Fruit fly (Drosophila melanogaster) whole organism, embryonic: ENCODE measurements around the gene pyx.
A peak's percentile ranks its signal among the peaks of the same experiment; 100 is the strongest.

Experiments
- B-H2 ChIP-seq: fragments of 200-800 bp; sonication (Bioruptor generic); optimal IDR thresholded peaks from 2 replicates; lab custom pipeline; 2018; ENCODE audit warnings: missing biosample characterization, mild to moderate bottlenecking, missing genetic modification characterization
- Bgb ChIP-seq: fragments of 200-800 bp; sonication (Bioruptor generic); IDR thresholded peaks from 2 replicates; pipeline ENCODE4 v1.3.6; 2022; ENCODE audit warnings: missing biosample characterization, missing genetic modification characterization; ENCODE audit not compliant: partially characterized antibody
- CG10147 ChIP-seq: fragments of 200-800 bp; sonication (Bioruptor generic); optimal IDR thresholded peaks from 2 replicates; lab custom pipeline; 2019; ENCODE audit warnings: missing biosample characterization, mild to moderate bottlenecking, missing genetic modification characterization, moderate library complexity
- CG10431 ChIP-seq: fragments of 200-800 bp; sonication (Bioruptor generic); optimal IDR thresholded peaks from 3 replicates; lab custom pipeline; 2018; ENCODE audit warnings: missing biosample characterization, mild to moderate bottlenecking, missing genetic modification characterization
- CG1233 ChIP-seq: fragments of 200-800 bp; sonication (Bioruptor generic); optimal IDR thresholded peaks from 4 replicates; lab custom pipeline; 2018; ENCODE audit warnings: missing biosample characterization, mild to moderate bottlenecking, missing genetic modification characterization
- CG12659 ChIP-seq: fragments of 200-800 bp; sonication (Bioruptor generic); optimal IDR thresholded peaks from 3 replicates; lab custom pipeline; 2017; ENCODE audit warnings: mild to moderate bottlenecking, missing biosample characterization, missing genetic modification reagents, missing genetic modification characterization
- CG13894 ChIP-seq: fragments of 200-800 bp; sonication (Bioruptor generic); optimal IDR thresholded peaks from 3 replicates; lab custom pipeline; 2018; ENCODE audit warnings: missing biosample characterization, mild to moderate bottlenecking, missing genetic modification characterization, moderate library complexity
- CG17361 ChIP-seq: fragments of 200-800 bp; sonication (Bioruptor generic); IDR thresholded peaks from 3 replicates; pipeline ENCODE4 v1.3.6; 2022; ENCODE audit warnings: missing biosample characterization, missing genetic modification characterization
- CG6689 ChIP-seq: fragments of 200-800 bp; sonication (Bioruptor generic); IDR thresholded peaks from 2 replicates; pipeline ENCODE4 v1.3.6; 2022; ENCODE audit warnings: missing biosample characterization, missing genetic modification characterization
- CG6791 ChIP-seq: fragments of 200-800 bp; sonication (Bioruptor generic); IDR thresholded peaks from 3 replicates; pipeline ENCODE4 v1.3.6; 2022; ENCODE audit warnings: missing biosample characterization, missing genetic modification characterization; ENCODE audit not compliant: partially characterized antibody
- CG8089 ChIP-seq: fragments of 200-800 bp; sonication (Bioruptor generic); optimal IDR thresholded peaks from 3 replicates; lab custom pipeline; 2016; ENCODE audit warnings: missing biosample characterization, missing genetic modification characterization
- CG8944 ChIP-seq: fragments of 200-800 bp; sonication (Bioruptor generic); optimal IDR thresholded peaks from 3 replicates; lab custom pipeline; 2016; ENCODE audit warnings: missing biosample characterization, missing genetic modification characterization
- CG9215 ChIP-seq: fragments of 200-800 bp; sonication (Bioruptor generic); IDR thresholded peaks from 2 replicates; pipeline ENCODE4 v1.3.6; 2022; ENCODE audit warnings: missing biosample characterization, missing genetic modification characterization
- CG9727 ChIP-seq: fragments of 200-800 bp; sonication (Bioruptor generic); optimal IDR thresholded peaks from 3 replicates; lab custom pipeline; 2017; ENCODE audit warnings: missing biosample characterization, mild to moderate bottlenecking, missing genetic modification characterization
- CTCF ChIP-seq: fragments of 200-800 bp; sonication (Bioruptor generic); optimal IDR thresholded peaks from 2 replicates; lab custom pipeline; 2017; ENCODE audit warnings: missing biosample characterization, mild to moderate bottlenecking, missing genetic modification characterization, moderate library complexity
- Dll ChIP-seq: fragments of 200-800 bp; sonication (Bioruptor generic); IDR thresholded peaks from 4 replicates; pipeline ENCODE4 v1.3.6; 2022; ENCODE audit warnings: missing biosample characterization, missing genetic modification characterization; ENCODE audit not compliant: partially characterized antibody
- Doc3 ChIP-seq: fragments of 200-800 bp; sonication (Bioruptor generic); IDR thresholded peaks from 3 replicates; pipeline ENCODE4 v1.3.6; 2022; ENCODE audit warnings: missing biosample characterization, missing genetic modification characterization; ENCODE audit not compliant: partially characterized antibody
- Ets97D ChIP-seq: fragments of 200-800 bp; sonication (Bioruptor generic); optimal IDR thresholded peaks from 3 replicates; lab custom pipeline; 2016; ENCODE audit warnings: missing biosample characterization, missing genetic modification characterization
- Fer2 ChIP-seq: fragments of 200-800 bp; sonication (Bioruptor generic); optimal IDR thresholded peaks from 2 replicates; lab custom pipeline; 2018; ENCODE audit warnings: missing biosample characterization, mild to moderate bottlenecking, missing genetic modification characterization, moderate library complexity
- Fer3 ChIP-seq: fragments of 200-800 bp; sonication (Bioruptor generic); optimal IDR thresholded peaks from 2 replicates; lab custom pipeline; 2018; ENCODE audit warnings: missing biosample characterization, mild to moderate bottlenecking, missing genetic modification characterization, moderate library complexity
- H15 ChIP-seq: fragments of 200-800 bp; sonication (Bioruptor generic); IDR thresholded peaks from 3 replicates; pipeline ENCODE4 v1.3.6; 2022; ENCODE audit warnings: missing biosample characterization, missing genetic modification characterization
- HLH4C ChIP-seq: fragments of 200-800 bp; sonication (Bioruptor generic); IDR thresholded peaks from 3 replicates; pipeline ENCODE4 v1.3.6; 2022; ENCODE audit warnings: missing biosample characterization, missing genetic modification characterization; ENCODE audit not compliant: partially characterized antibody
- HLHmδ ChIP-seq: fragments of 200-800 bp; sonication (Bioruptor generic); optimal IDR thresholded peaks from 2 replicates; lab custom pipeline; 2018; ENCODE audit warnings: missing biosample characterization, mild to moderate bottlenecking, missing genetic modification characterization, moderate library complexity
- HmgZ ChIP-seq: fragments of 200-800 bp; sonication (Bioruptor generic); optimal IDR thresholded peaks from 2 replicates; lab custom pipeline; 2018; ENCODE audit warnings: missing biosample characterization, mild to moderate bottlenecking, missing genetic modification characterization
- Hr51 ChIP-seq, 2 experiments: fragments of 200-800 bp; sonication (Bioruptor generic); optimal IDR thresholded peaks; 2 replicates in 1 of 2; 3 replicates in 1 of 2; lab custom pipeline; 2016 to 2018; ENCODE audit warnings: missing biosample characterization in 2 of 2, missing genetic modification characterization in 2 of 2, mild to moderate bottlenecking in 1 of 2, moderate library complexity in 1 of 2
- Lhr ChIP-seq: fragments of 200-800 bp; sonication (Bioruptor generic); optimal IDR thresholded peaks from 3 replicates; lab custom pipeline; 2017; ENCODE audit warnings: mild to moderate bottlenecking, missing biosample characterization, missing genetic modification reagents, missing genetic modification characterization
- MESR4 ChIP-seq: fragments of 200-800 bp; sonication (Bioruptor generic); optimal IDR thresholded peaks from 2 replicates; lab custom pipeline; 2018; ENCODE audit warnings: missing biosample characterization, mild to moderate bottlenecking, missing genetic modification characterization, moderate library complexity
- Myb ChIP-seq: fragments of 200-800 bp; sonication (Bioruptor generic); optimal IDR thresholded peaks from 2 replicates; lab custom pipeline; 2016; ENCODE audit warnings: missing biosample characterization, missing genetic modification characterization
- Nf-YC ChIP-seq: fragments of 200-800 bp; optimal IDR thresholded peaks from 3 replicates; lab custom pipeline; 2019; ENCODE audit warnings: missing biosample characterization, mild to moderate bottlenecking, missing genetic modification characterization, moderate library complexity
- Scr ChIP-seq: fragments of 200-800 bp; sonication (Bioruptor generic); IDR thresholded peaks from 2 replicates; pipeline ENCODE4 v1.3.6; 2022; ENCODE audit warnings: missing biosample characterization, missing genetic modification characterization; ENCODE audit not compliant: partially characterized antibody
- abd-A ChIP-seq: fragments of 200-800 bp; sonication (Bioruptor generic); optimal IDR thresholded peaks from 3 replicates; lab custom pipeline; 2019; ENCODE audit warnings: missing biosample characterization, mild to moderate bottlenecking, missing genetic modification characterization, moderate library complexity
- chm ChIP-seq: fragments of 200-800 bp; sonication (Bioruptor generic); IDR thresholded peaks from 2 replicates; pipeline ENCODE4 v1.3.6; 2022; ENCODE audit warnings: missing biosample characterization, missing genetic modification characterization
- crc ChIP-seq: fragments of 200-800 bp; sonication (Bioruptor generic); optimal IDR thresholded peaks from 2 replicates; lab custom pipeline; 2016; ENCODE audit warnings: missing biosample characterization, missing genetic modification characterization
- dysf ChIP-seq: fragments of 200-800 bp; sonication (Bioruptor generic); IDR thresholded peaks from 3 replicates; pipeline ENCODE4 v1.3.6; 2022; ENCODE audit warnings: missing biosample characterization, missing genetic modification characterization
- emc ChIP-seq: fragments of 200-800 bp; sonication (Bioruptor generic); optimal IDR thresholded peaks from 2 replicates; lab custom pipeline; 2016; ENCODE audit warnings: missing biosample characterization, missing genetic modification characterization
- eve ChIP-seq, 2 experiments: fragments of >200 bp; optimal IDR thresholded peaks; 2 replicates each; lab custom pipeline; 2017; ENCODE audit warnings: missing biosample characterization in 2 of 2, missing genetic modification characterization in 2 of 2
- fru ChIP-seq: fragments of >200 bp; optimal IDR thresholded peaks from 2 replicates; lab custom pipeline; 2017
- gt ChIP-seq: fragments of 200-800 bp; sonication (Bioruptor generic); IDR thresholded peaks from 2 replicates; pipeline ENCODE4 v1.3.6; 2022; ENCODE audit warnings: missing biosample characterization, missing genetic modification characterization
- jumu ChIP-seq: fragments of 200-800 bp; sonication (Bioruptor generic); optimal IDR thresholded peaks from 3 replicates; lab custom pipeline; 2016; ENCODE audit warnings: missing biosample characterization, missing genetic modification characterization
- kay ChIP-seq: fragments of 200-800 bp; sonication (Bioruptor generic); optimal IDR thresholded peaks from 2 replicates; lab custom pipeline; 2016; ENCODE audit warnings: missing biosample characterization, missing genetic modification characterization
- kni ChIP-seq: fragments of 200-800 bp; sonication (Bioruptor generic); optimal IDR thresholded peaks from 3 replicates; lab custom pipeline; 2017; ENCODE audit warnings: mild to moderate bottlenecking, missing biosample characterization, missing genetic modification reagents, missing genetic modification characterization
- nerfin-2 ChIP-seq: fragments of 200-800 bp; sonication (Bioruptor generic); IDR thresholded peaks from 2 replicates; pipeline ENCODE4 v1.3.6; 2022; ENCODE audit warnings: missing biosample characterization, missing genetic modification characterization; ENCODE audit not compliant: partially characterized antibody
- pan ChIP-seq, 4 experiments: fragments of >200 bp in 3 of 4; fragments of 200-800 bp in 1 of 4; sonication (Bioruptor generic) in 1 of 4; optimal IDR thresholded peaks in 3 of 4; IDR thresholded peaks in 1 of 4; 2 replicates each; pipeline versions ENCODE4 v1.3.6 to Lab custom; 2017 to 2022; ENCODE audit warnings: missing biosample characterization in 2 of 4, missing genetic modification characterization in 2 of 4, mixed read lengths in 1 of 4
- sd ChIP-seq: fragments of 200-800 bp; sonication (Bioruptor generic); optimal IDR thresholded peaks from 3 replicates; lab custom pipeline; 2018; ENCODE audit warnings: missing biosample characterization, mild to moderate bottlenecking, missing genetic modification characterization, moderate library complexity
- shn ChIP-seq: fragments of 200-800 bp; sonication (Bioruptor generic); optimal IDR thresholded peaks from 3 replicates; lab custom pipeline; 2016; ENCODE audit warnings: missing biosample characterization, missing genetic modification characterization
- sim ChIP-seq: fragments of 200-800 bp; sonication (Bioruptor generic); IDR thresholded peaks from 2 replicates; pipeline ENCODE4 v1.3.6; 2022; ENCODE audit warnings: missing biosample characterization, missing genetic modification characterization
- sna ChIP-seq: fragments of 200-800 bp; sonication (Bioruptor generic); IDR thresholded peaks from 2 replicates; pipeline ENCODE4 v1.3.6; 2022; ENCODE audit warnings: missing biosample characterization, missing genetic modification characterization; ENCODE audit not compliant: partially characterized antibody
- ssp ChIP-seq: fragments of 200-800 bp; sonication (Bioruptor generic); IDR thresholded peaks from 2 replicates; pipeline ENCODE4 v1.3.6; 2022; ENCODE audit warnings: missing biosample characterization, missing genetic modification characterization
- stc ChIP-seq: fragments of 200-800 bp; sonication (Bioruptor generic); IDR thresholded peaks from 2 replicates; pipeline ENCODE4 v1.3.6; 2022; ENCODE audit warnings: missing biosample characterization, missing genetic modification characterization
- tll ChIP-seq, 2 experiments: fragments of 200-800 bp in 1 of 2; fragments of >200 bp in 1 of 2; sonication (Bioruptor generic) in 1 of 2; optimal IDR thresholded peaks; 2 replicates each; lab custom pipeline; 2017 to 2019; ENCODE audit warnings: missing biosample characterization in 2 of 2, missing genetic modification characterization in 2 of 2, mild to moderate bottlenecking in 1 of 2, moderate library complexity in 1 of 2
- trem ChIP-seq: fragments of 200-800 bp; optimal IDR thresholded peaks from 3 replicates; lab custom pipeline; 2019; ENCODE audit warnings: missing biosample characterization, mild to moderate bottlenecking, missing genetic modification characterization, moderate library complexity

The pyx gene

dm6 chr3L:174501-174900 lies 48.4 kb downstream of the pyx start (continued):
- TF ChIP-seq CG8944 (GFP tag; lab: Kevin White, UChicago) (no peak), eve (GFP tag; optimal IDR thresholded peaks at IDR 0.05; lab: Kevin White, UChicago) (no peak), sna (GFP tag; lab: Robert Waterston, UW) (peak; percentile 91), nerfin-2 (GFP tag; lab: Robert Waterston, UW) (peak; percentile 85), stc (GFP tag; lab: Robert Waterston, UW) (no peak), kay (GFP tag; lab: Kevin White, UChicago) (no peak), HLH4C (peak; percentile 91), chm (GFP tag; lab: Robert Waterston, UW) (no peak), CG6791 (GFP tag; lab: Robert Waterston, UW) (peak; percentile 88), CG1233 (GFP tag; lab: Kevin White, UChicago) (no peak), fru (lab: Kevin White, UChicago) (no peak), ssp (GFP tag; lab: Robert Waterston, UW) (no peak), gt (GFP tag; lab: Robert Waterston, UW) (no peak), tll (GFP tag; optimal IDR thresholded peaks at IDR 0.05; lab: Kevin White, UChicago) (no peak), CG9215 (GFP tag; lab: Robert Waterston, UW) (no peak), Hr51 (GFP tag; optimal IDR thresholded peaks at IDR 0.05; lab: Kevin White, UChicago) (no peak), CG10431 (no peak), CG9727 (GFP tag; lab: Kevin White, UChicago) (no peak), CG13894 (tag; lab: Kevin White, UChicago) (peak; percentile 19), CG6689 (GFP tag; lab: Robert Waterston, UW) (no peak), HmgZ (tag; lab: Kevin White, UChicago) (peak; percentile 21), Myb (peak; percentile 94), abd-A (tag; lab: Kevin White, UChicago) (no peak), pan (optimal IDR thresholded peaks at IDR 0.05; lab: Kevin White, UChicago) (no peak), pan (GFP tag; optimal IDR thresholded peaks at IDR 0.05 in 1 of 2, IDR thresholded peaks at IDR 0.05 in 1 of 2) (no peak), dysf (no peak), Doc3 (GFP tag; lab: Robert Waterston, UW) (peak; percentile 87), CG12659 (GFP tag; lab: Kevin White, UChicago) (peak; percentile 47), Bgb (GFP tag; lab: Robert Waterston, UW) (peak; percentile 94), sim (GFP tag; lab: Robert Waterston, UW) (no peak), MESR4 (no peak), Fer3 (tag; lab: Kevin White, UChicago) (no peak), shn (GFP tag; lab: Kevin White, UChicago) (no peak), HLHmδ (no peak), Ets97D (GFP tag; lab: Kevin White, UChicago) (peak; percentile 49), CG8089 (GFP tag; lab: Kevin White, UChicago) (no peak), Fer2 (tag; lab: Kevin White, UChicago) (no peak), trem (tag; lab: Kevin White, UChicago) (peak; percentile 67), CG17361 (GFP tag; lab: Robert Waterston, UW) (no peak), Dll (peak; percentile 90), emc (GFP tag; lab: Kevin White, UChicago) (no peak), sd (tag; lab: Kevin White, UChicago) (peak; percentile 55), H15 (GFP tag; lab: Robert Waterston, UW) (no peak), jumu (GFP tag; lab: Kevin White, UChicago) (no peak), CG10147 (peak; percentile 1), Lhr (GFP tag; lab: Kevin White, UChicago) (no peak), Scr (GFP tag; lab: Robert Waterston, UW) (peak; percentile 89), Nf-YC (tag; lab: Kevin White, UChicago) (peak; percentile 21), CTCF (GFP tag; lab: Kevin White, UChicago) (no peak), crc (GFP tag; lab: Kevin White, UChicago) (no peak), B-H2 (GFP tag; lab: Kevin White, UChicago) (peak; percentile 1), kni (GFP tag; lab: Kevin White, UChicago) (no peak)
